Worm (Caenorhabditis elegans) whole organism, early embryonic: ENCODE results near the gene K09D9.14.

Experiments used
- ama-1 ChIP-seq: fragments of 150-350 bp; optimal IDR thresholded peaks from 2 replicates; lab custom pipeline; 2014
- ceh-13 ChIP-seq: fragments of 200-800 bp; sonication (Bioruptor generic); optimal IDR thresholded peaks from 2 replicates; lab custom pipeline; 2018; ENCODE audit warnings: mild to moderate bottlenecking, missing genetic modification characterization, missing compliant biosample characterization
- ets-7 ChIP-seq: sonication (generic microtip); optimal IDR thresholded peaks from 2 replicates; lab custom pipeline; 2016; ENCODE audit warnings: missing genotype, missing genetic modification characterization, missing compliant biosample characterization
- flt-1 ChIP-seq: fragments of 200-800 bp; sonication (Bioruptor generic); IDR thresholded peaks from 2 replicates; pipeline ENCODE4 v1.3.6; 2022; ENCODE audit warnings: missing genetic modification characterization, missing compliant biosample characterization
- hmbx-1 ChIP-seq: sonication (generic microtip); optimal IDR thresholded peaks from 2 replicates; lab custom pipeline; 2016; ENCODE audit warnings: mild to moderate bottlenecking, missing genetic modification characterization, missing compliant biosample characterization
- hmg-4 ChIP-seq: fragments of 200-800 bp; sonication (Bioruptor generic); optimal IDR thresholded peaks from 2 replicates; lab custom pipeline; 2018; ENCODE audit warnings: mild to moderate bottlenecking, missing genetic modification characterization, missing compliant biosample characterization
- hnd-1 ChIP-seq: sonication (generic microtip); optimal IDR thresholded peaks from 2 replicates; lab custom pipeline; 2016; ENCODE audit warnings: missing genetic modification characterization, missing compliant biosample characterization
- pes-1 ChIP-seq: fragments of 200-800 bp; sonication (Bioruptor generic); IDR thresholded peaks from 2 replicates; pipeline ENCODE4 v1.3.6; 2022; ENCODE audit warnings: missing genetic modification reagents, missing genetic modification characterization, missing compliant biosample characterization
- sea-1 ChIP-seq: fragments of 200-800 bp; sonication (Bioruptor generic); conservative IDR thresholded peaks from 2 replicates; pipeline ENCODE4 v1.3.6; 2022; ENCODE audit warnings: missing genetic modification characterization, missing compliant biosample characterization
- tbx-11 ChIP-seq: fragments of 200-800 bp; sonication (Bioruptor generic); IDR thresholded peaks from 2 replicates; pipeline ENCODE4 v1.3.6; 2022; ENCODE audit warnings: missing genetic modification characterization, missing compliant biosample characterization
- tra-4 ChIP-seq: sonication (generic microtip); optimal IDR thresholded peaks from 2 replicates; lab custom pipeline; 2017; ENCODE audit warnings: missing genetic modification characterization, missing compliant biosample characterization

DNA sequence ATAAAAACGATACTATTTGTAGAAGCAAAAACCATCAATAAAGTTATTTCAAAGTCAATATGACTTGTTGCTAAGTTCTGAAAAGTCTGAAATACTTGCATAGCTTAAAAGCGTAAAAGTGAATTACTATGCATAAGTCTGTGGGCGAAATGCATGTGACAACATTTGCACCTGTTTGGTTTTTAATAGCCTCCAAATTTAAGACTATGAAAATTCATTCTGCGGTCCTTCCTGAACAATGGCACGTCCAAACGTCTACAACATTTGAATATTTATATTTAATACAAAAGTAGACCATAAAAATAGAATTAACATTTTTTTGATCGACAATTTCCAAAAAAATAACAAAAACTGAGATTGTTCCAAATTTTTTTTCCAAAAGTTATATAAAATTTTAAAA lies at the start of gene K09D9.14:
- TF ChIP-seq ama-1, result no peak
- TF ChIP-seq tra-4 (tag; lab: Kevin White, UChicago), result no peak
- no peak for TF ChIP-seq pes-1 (GFP tag; lab: Robert Waterston, UW)
- no peak for TF ChIP-seq ets-7 (tag; lab: Kevin White, UChicago)
- TF ChIP-seq flt-1, result no peak
- TF ChIP-seq tbx-11 (GFP tag; lab: Robert Waterston, UW), result no peak
- no peak for TF ChIP-seq ceh-13 (GFP tag; lab: Kevin White, UChicago)
- TF ChIP-seq sea-1 (GFP tag; lab: Robert Waterston, UW), result no peak
- no peak for TF ChIP-seq hnd-1 (tag; lab: Kevin White, UChicago)
- TF ChIP-seq hmg-4, result no peak
- no peak for TF ChIP-seq hmbx-1 (tag; lab: Kevin White, UChicago)
